Fruit fly (Drosophila melanogaster): ENCODE data around the gene Daao2.

The Daao2 gene

dm6 chr2L:6797408-6797807, 5.4 kb upstream of the Daao2 start:
- no peak for TF ChIP-seq noc (tag; optimal IDR thresholded peaks at IDR 0.05)

dm6 chr2L:6798762-6799246, 4.0 kb upstream of the Daao2 start, which contains the start of the genes nrv2 and CG43610:
TSS of gene nrv2 (minus strand) at chr2L:6798862.
TSS of gene CG43610 (plus strand) at chr2L:6799196.
- TF ChIP-seq noc (tag; optimal IDR thresholded peaks at IDR 0.05) = no peak

dm6 chr2L:6799551-6799950, 3.3 kb upstream of the Daao2 start:
- TF ChIP-seq noc (tag; optimal IDR thresholded peaks at IDR 0.05) = no peak

dm6 chr2L:6800794-6801193, 2.0 kb upstream of the Daao2 start, which contains the start of gene CG17376:
TSS of gene CG17376 (minus strand) at chr2L:6800894.
- TF ChIP-seq noc (tag; optimal IDR thresholded peaks at IDR 0.05) = no peak

dm6 chr2L:6805783-6806182, 3.0 kb downstream of the Daao2 start, which contains the start of gene CG17375:
TSS of gene CG17375 (minus strand) at chr2L:6805792.
- no peak for TF ChIP-seq noc (tag; optimal IDR thresholded peaks at IDR 0.05)

dm6 chr2L:6817493-6817892, 14.7 kb downstream of the Daao2 start:
- TF ChIP-seq noc (tag; optimal IDR thresholded peaks at IDR 0.05) = no peak

- TF ChIP-seq noc (tag; optimal IDR thresholded peaks at IDR 0.05) = no peak
Measured at dm6 chr2L:6818357-6818756, 15.5 kb downstream of the Daao2 start.

dm6 chr2L:6819230-6820049, 16.6 kb downstream of the Daao2 start:
- peak; percentile 15 for TF ChIP-seq noc (tag; optimal IDR thresholded peaks at IDR 0.05)

- TF ChIP-seq noc (tag; optimal IDR thresholded peaks at IDR 0.05) = no peak
Measured at dm6 chr2L:6821631-6822030, 18.8 kb downstream of the Daao2 start, which contains the start of gene sens-2. TSS of gene sens-2 (plus strand) at chr2L:6821934.

dm6 chr2L:6822044-6822443, 19.2 kb downstream of the Daao2 start:
- TF ChIP-seq noc (tag; optimal IDR thresholded peaks at IDR 0.05) = no peak

- no peak for TF ChIP-seq noc (tag; optimal IDR thresholded peaks at IDR 0.05)
Measured at dm6 chr2L:6826298-6826697, 23.5 kb downstream of the Daao2 start.

dm6 chr2L:6827558-6828122, 24.8 kb downstream of the Daao2 start:
- peak; percentile 73 for TF ChIP-seq noc (tag; optimal IDR thresholded peaks at IDR 0.05)

- TF ChIP-seq noc (tag; optimal IDR thresholded peaks at IDR 0.05) = no peak
Measured at dm6 chr2L:6830264-6830729, 27.5 kb downstream of the Daao2 start.

dm6 chr2L:6833661-6834073, 30.9 kb downstream of the Daao2 start:
- no peak for TF ChIP-seq noc (tag; optimal IDR thresholded peaks at IDR 0.05)

- no peak for TF ChIP-seq noc (tag; optimal IDR thresholded peaks at IDR 0.05)
Measured at dm6 chr2L:6836114-6836513, 33.3 kb downstream of the Daao2 start.

- TF ChIP-seq noc (tag; optimal IDR thresholded peaks at IDR 0.05) = no peak
Measured at dm6 chr2L:6837829-6838228, 35.0 kb downstream of the Daao2 start.

dm6 chr2L:6841349-6841748, 38.5 kb downstream of the Daao2 start:
- TF ChIP-seq noc (tag; optimal IDR thresholded peaks at IDR 0.05) = no peak
